Worm (Caenorhabditis elegans): ENCODE measurements around the gene lips-12.

lips-12 gene

ce11 chrII:1085546-1085945, 28.5 kb downstream of the lips-12 start:
- TF ChIP-seq med-1 (GFP tag; optimal IDR thresholded peaks at IDR 0.05; ENCODE audit: insufficient read depth) (no peak), ztf-29 (GFP tag; IDR thresholded peaks at IDR 0.05) (no peak), klf-2 (GFP tag; conservative IDR thresholded peaks at IDR 0.05) (no peak), flt-1 (GFP tag; IDR thresholded peaks at IDR 0.05) (no peak), ztf-23 (GFP tag; IDR thresholded peaks at IDR 0.05) (no peak), tab-1 (GFP tag; IDR thresholded peaks at IDR 0.05) (no peak), T22C8.4 (GFP tag; IDR thresholded peaks at IDR 0.05) (no peak), cog-1 (tag; optimal IDR thresholded peaks at IDR 0.05) (no peak), ref-1 (GFP tag; conservative IDR thresholded peaks at IDR 0.05) (no peak)

- TF ChIP-seq tab-1 (GFP tag; IDR thresholded peaks at IDR 0.05) = no peak
- peak; percentile 39 for TF ChIP-seq cog-1 (tag; optimal IDR thresholded peaks at IDR 0.05)
Measured at ce11 chrII:1084899-1085298, 29.1 kb downstream of the lips-12 start.

- TF ChIP-seq tab-1 (GFP tag; IDR thresholded peaks at IDR 0.05) (no peak), klf-2 (GFP tag; conservative IDR thresholded peaks at IDR 0.05) (no peak), flt-1 (GFP tag; IDR thresholded peaks at IDR 0.05) (no peak), ref-1 (GFP tag; conservative IDR thresholded peaks at IDR 0.05) (no peak), T22C8.4 (GFP tag; IDR thresholded peaks at IDR 0.05) (no peak), med-1 (GFP tag; optimal IDR thresholded peaks at IDR 0.05; ENCODE audit: insufficient read depth) (no peak), ztf-29 (GFP tag; IDR thresholded peaks at IDR 0.05) (no peak), ztf-23 (GFP tag; IDR thresholded peaks at IDR 0.05) (no peak)
Measured at ce11 chrII:1082859-1083258, 31.2 kb downstream of the lips-12 start, which contains the start of gene K02E7.1. TSS of gene K02E7.1 (plus strand) at chrII:1083159.

DNA sequence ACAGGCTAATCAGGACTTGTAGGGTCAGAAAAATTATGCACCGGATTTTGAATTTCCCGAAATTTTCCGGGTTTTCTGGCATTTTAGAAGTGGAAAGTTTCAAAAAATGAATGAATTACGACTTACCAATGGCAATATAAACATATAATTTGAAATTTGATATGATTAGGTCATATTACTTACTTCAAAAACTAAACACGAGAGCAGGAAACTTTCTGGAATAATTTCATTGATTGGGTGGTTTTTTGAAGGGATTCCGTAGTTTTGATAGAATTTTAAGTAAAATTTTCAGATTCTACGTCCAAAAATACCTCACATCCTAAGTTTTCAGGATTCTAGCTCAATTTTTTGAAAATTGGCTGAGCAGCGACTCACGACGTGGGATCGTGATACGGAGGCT, 38.6 kb downstream of the lips-12 start, which contains the start of gene K02E7.11:
Gene K02E7.11 (minus strand): TSS at position 101 of the 400 bp plus-strand sequence.
- TF ChIP-seq T22C8.4 (GFP tag; IDR thresholded peaks at IDR 0.05) = no peak
- no peak for TF ChIP-seq ztf-23 (GFP tag; IDR thresholded peaks at IDR 0.05)
- TF ChIP-seq med-1 (GFP tag; optimal IDR thresholded peaks at IDR 0.05; ENCODE audit: insufficient read depth) = no peak
- TF ChIP-seq ref-1 (GFP tag; conservative IDR thresholded peaks at IDR 0.05) = no peak
- TF ChIP-seq ztf-29 (GFP tag; IDR thresholded peaks at IDR 0.05) = no peak
- TF ChIP-seq cog-1 (tag; optimal IDR thresholded peaks at IDR 0.05) = no peak
- TF ChIP-seq tab-1 (GFP tag; IDR thresholded peaks at IDR 0.05) = no peak
- no peak for TF ChIP-seq klf-2 (GFP tag; conservative IDR thresholded peaks at IDR 0.05)
- no peak for TF ChIP-seq flt-1 (GFP tag; IDR thresholded peaks at IDR 0.05)

DNA sequence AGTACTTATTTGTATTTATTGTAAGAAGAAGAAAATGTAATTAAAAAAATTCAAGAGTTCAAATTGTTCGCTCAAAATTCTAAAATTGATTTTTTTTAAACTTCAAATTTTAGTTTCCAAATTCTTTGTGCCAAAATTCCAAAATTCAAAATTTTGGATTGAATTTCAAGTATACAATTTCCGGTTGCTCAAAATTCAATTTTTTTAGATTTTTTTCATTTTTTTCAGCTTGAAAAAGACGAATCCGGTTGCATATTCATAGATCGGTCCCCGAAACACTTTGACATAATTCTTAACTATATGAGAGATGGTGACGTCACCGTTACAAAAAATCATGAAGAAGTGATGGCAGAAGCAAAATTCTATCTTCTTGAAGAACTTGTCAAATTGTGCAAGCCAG, 41.9 kb downstream of the lips-12 start, which contains the start of gene K02E7.4:
Gene K02E7.4 (plus strand): TSS at position 301 of the 400 bp plus-strand sequence.
- TF ChIP-seq tab-1 (GFP tag; IDR thresholded peaks at IDR 0.05) (no peak), ztf-23 (GFP tag; IDR thresholded peaks at IDR 0.05) (no peak), T22C8.4 (GFP tag; IDR thresholded peaks at IDR 0.05) (no peak), ref-1 (GFP tag; conservative IDR thresholded peaks at IDR 0.05) (no peak), flt-1 (GFP tag; IDR thresholded peaks at IDR 0.05) (no peak), ztf-29 (GFP tag; IDR thresholded peaks at IDR 0.05) (no peak), cog-1 (tag; optimal IDR thresholded peaks at IDR 0.05) (no peak), klf-2 (GFP tag; conservative IDR thresholded peaks at IDR 0.05) (no peak), med-1 (GFP tag; optimal IDR thresholded peaks at IDR 0.05; ENCODE audit: insufficient read depth) (no peak)

DNA sequence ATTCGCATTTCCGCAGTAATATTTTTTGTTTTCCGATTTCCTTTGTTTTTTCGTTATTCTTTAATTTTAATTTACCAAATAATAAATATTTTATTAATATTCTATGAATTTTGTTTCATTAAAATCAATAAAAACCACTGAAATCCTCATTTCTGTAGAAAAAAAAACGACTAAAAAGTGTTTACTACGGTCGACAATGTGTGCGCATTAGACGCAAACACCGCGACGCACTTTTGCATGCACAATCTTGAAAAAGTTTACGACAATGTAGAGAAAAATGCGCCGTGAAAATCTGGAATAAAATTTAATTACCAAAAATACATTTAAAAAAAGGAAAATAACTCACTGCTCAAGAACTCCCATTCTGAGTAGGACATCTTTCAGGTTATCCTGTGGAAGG, 42.6 kb downstream of the lips-12 start:
- TF ChIP-seq flt-1 (GFP tag; IDR thresholded peaks at IDR 0.05) (no peak), med-1 (GFP tag; optimal IDR thresholded peaks at IDR 0.05; ENCODE audit: insufficient read depth) (no peak), ztf-23 (GFP tag; IDR thresholded peaks at IDR 0.05) (no peak), ref-1 (GFP tag; conservative IDR thresholded peaks at IDR 0.05) (no peak), T22C8.4 (GFP tag; IDR thresholded peaks at IDR 0.05) (no peak), tab-1 (GFP tag; IDR thresholded peaks at IDR 0.05) (no peak), ztf-29 (GFP tag; IDR thresholded peaks at IDR 0.05) (no peak), cog-1 (tag; optimal IDR thresholded peaks at IDR 0.05) (no peak), klf-2 (GFP tag; conservative IDR thresholded peaks at IDR 0.05) (no peak)

- TF ChIP-seq ztf-29 (GFP tag; IDR thresholded peaks at IDR 0.05) (no peak), ztf-23 (GFP tag; IDR thresholded peaks at IDR 0.05) (no peak), cog-1 (tag; optimal IDR thresholded peaks at IDR 0.05) (no peak), T22C8.4 (GFP tag; IDR thresholded peaks at IDR 0.05) (no peak), ref-1 (GFP tag; conservative IDR thresholded peaks at IDR 0.05) (no peak), tab-1 (GFP tag; IDR thresholded peaks at IDR 0.05) (no peak), med-1 (GFP tag; optimal IDR thresholded peaks at IDR 0.05; ENCODE audit: insufficient read depth) (no peak), klf-2 (GFP tag; conservative IDR thresholded peaks at IDR 0.05) (no peak), flt-1 (GFP tag; IDR thresholded peaks at IDR 0.05) (no peak)
Measured at ce11 chrII:1070875-1071274, 43.2 kb downstream of the lips-12 start, which contains the start of gene K02E7.12. TSS of gene K02E7.12 (plus strand) at chrII:1071175.

DNA sequence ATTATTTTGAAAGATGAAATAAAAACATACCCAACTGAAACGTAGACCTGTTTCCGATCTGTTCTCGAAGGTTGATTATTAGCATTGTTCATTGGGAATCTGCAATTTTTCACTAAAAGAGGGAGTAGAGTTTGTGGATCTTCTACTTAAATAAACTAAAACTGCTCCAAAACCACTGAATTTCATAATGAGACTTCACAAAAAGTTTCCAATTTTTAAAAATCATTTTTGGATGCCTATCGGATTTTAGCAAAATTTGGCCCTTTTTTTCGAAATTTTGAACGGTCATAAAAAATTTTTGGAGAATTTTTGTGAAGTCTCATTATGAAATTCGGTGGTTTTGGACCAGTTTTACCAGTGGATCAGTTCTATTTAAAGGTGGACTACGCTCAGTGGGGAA, 47.1 kb downstream of the lips-12 start, which contains the start of gene K02E7.10:
Gene K02E7.10 (minus strand): TSS at position 101 of the 400 bp plus-strand sequence.
- TF ChIP-seq ztf-29 (GFP tag; IDR thresholded peaks at IDR 0.05) = no peak
- TF ChIP-seq tab-1 (GFP tag; IDR thresholded peaks at IDR 0.05) = no peak
- no peak for TF ChIP-seq T22C8.4 (GFP tag; IDR thresholded peaks at IDR 0.05)
- no peak for TF ChIP-seq med-1 (GFP tag; optimal IDR thresholded peaks at IDR 0.05; ENCODE audit: insufficient read depth)
- no peak for TF ChIP-seq klf-2 (GFP tag; conservative IDR thresholded peaks at IDR 0.05)
- no peak for TF ChIP-seq flt-1 (GFP tag; IDR thresholded peaks at IDR 0.05)
- TF ChIP-seq ref-1 (GFP tag; conservative IDR thresholded peaks at IDR 0.05) = no peak
- TF ChIP-seq cog-1 (tag; optimal IDR thresholded peaks at IDR 0.05) = no peak
- no peak for TF ChIP-seq ztf-23 (GFP tag; IDR thresholded peaks at IDR 0.05)

DNA sequence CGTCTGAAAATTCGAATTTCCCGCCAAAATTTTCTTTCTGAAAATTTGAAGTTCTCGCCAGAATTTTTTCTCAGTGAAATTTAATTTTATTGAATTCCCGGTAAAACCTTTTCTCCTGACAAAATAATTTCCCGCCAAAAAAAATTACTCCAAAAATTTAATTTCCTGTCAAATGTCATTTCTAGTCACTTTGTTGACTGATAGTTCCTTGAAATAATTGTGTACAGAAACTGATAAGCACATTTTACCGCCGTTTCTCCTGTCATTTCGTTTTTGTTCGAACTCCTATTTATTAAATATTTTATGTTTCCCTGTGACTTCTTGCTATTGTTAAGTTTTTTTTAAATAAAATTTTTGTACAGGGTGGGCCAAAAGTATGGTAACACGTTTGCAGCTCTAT, 50.1 kb downstream of the lips-12 start:
- no peak for TF ChIP-seq cog-1 (tag; optimal IDR thresholded peaks at IDR 0.05)
- TF ChIP-seq ztf-29 (GFP tag; IDR thresholded peaks at IDR 0.05) = no peak
- TF ChIP-seq ztf-23 (GFP tag; IDR thresholded peaks at IDR 0.05) = no peak
- no peak for TF ChIP-seq klf-2 (GFP tag; conservative IDR thresholded peaks at IDR 0.05)
- TF ChIP-seq ref-1 (GFP tag; conservative IDR thresholded peaks at IDR 0.05) = no peak
- no peak for TF ChIP-seq T22C8.4 (GFP tag; IDR thresholded peaks at IDR 0.05)
- TF ChIP-seq med-1 (GFP tag; optimal IDR thresholded peaks at IDR 0.05; ENCODE audit: insufficient read depth) = no peak
- TF ChIP-seq tab-1 (GFP tag; IDR thresholded peaks at IDR 0.05) = no peak

Data from whole organism, midembryonic.